Fruit fly (Drosophila melanogaster) whole organism, pupa: Measurements from ENCODE around the gene Cals.

ENCODE experiments used
- CG10348 ChIP-seq: fragments of 200-800 bp; sonication (Bioruptor generic); IDR thresholded peaks from 2 replicates; pipeline ENCODE4 v1.3.6; 2022; ENCODE audit warnings: missing biosample characterization, missing genetic modification characterization
- CG12605 ChIP-seq: fragments of 200-800 bp; sonication (Bioruptor generic); IDR thresholded peaks from 2 replicates; pipeline ENCODE4 v1.3.6; 2022; ENCODE audit warnings: missing biosample characterization, missing genetic modification characterization
- CG13204 ChIP-seq: fragments of 200-800 bp; sonication (Bioruptor generic); optimal IDR thresholded peaks from 2 replicates; lab custom pipeline; 2018; ENCODE audit warnings: missing biosample characterization, mild to moderate bottlenecking, missing genetic modification characterization, moderate library complexity
- CG14655 ChIP-seq: fragments of 200-800 bp; sonication (Bioruptor generic); optimal IDR thresholded peaks from 3 replicates; lab custom pipeline; 2017; ENCODE audit warnings: mild to moderate bottlenecking, missing biosample characterization, missing genetic modification reagents, missing genetic modification characterization
- CG15710 ChIP-seq: fragments of 200-800 bp; sonication (Bioruptor generic); optimal IDR thresholded peaks from 2 replicates; lab custom pipeline; 2018; ENCODE audit warnings: missing biosample characterization, mild to moderate bottlenecking, missing genetic modification characterization, moderate library complexity
- CG17806 ChIP-seq: fragments of 200-800 bp; sonication (Bioruptor generic); optimal IDR thresholded peaks from 2 replicates; lab custom pipeline; 2018; ENCODE audit warnings: missing biosample characterization, mild to moderate bottlenecking, missing genetic modification characterization, moderate library complexity
- CG32121 ChIP-seq: fragments of 200-800 bp; sonication (Bioruptor generic); IDR thresholded peaks from 2 replicates; pipeline ENCODE4 v1.3.6; 2022; ENCODE audit warnings: missing biosample characterization, missing genetic modification characterization
- CG34367 ChIP-seq: fragments of 200-800 bp; sonication (Bioruptor generic); optimal IDR thresholded peaks from 2 replicates; lab custom pipeline; 2018; ENCODE audit warnings: missing biosample characterization, mild to moderate bottlenecking, missing genetic modification characterization
- CG4496 ChIP-seq: fragments of 200-800 bp; sonication (Bioruptor generic); IDR thresholded peaks from 3 replicates; pipeline ENCODE4 v1.3.6; 2022; ENCODE audit warnings: missing biosample characterization, missing genetic modification characterization
- CG8159 ChIP-seq: fragments of 200-800 bp; sonication (Bioruptor generic); optimal IDR thresholded peaks from 3 replicates; lab custom pipeline; 2018; ENCODE audit warnings: missing biosample characterization, mild to moderate bottlenecking, missing genetic modification characterization, moderate library complexity
- CG8301 ChIP-seq: fragments of 200-800 bp; sonication (Bioruptor generic); optimal IDR thresholded peaks from 2 replicates; lab custom pipeline; 2018; ENCODE audit warnings: missing biosample characterization, mild to moderate bottlenecking, missing genetic modification characterization
- CG9948 ChIP-seq: fragments of 200-800 bp; sonication (Bioruptor generic); optimal IDR thresholded peaks from 2 replicates; lab custom pipeline; 2018; ENCODE audit warnings: missing biosample characterization, mild to moderate bottlenecking, missing genetic modification characterization, moderate library complexity
- D1 ChIP-seq: fragments of 200-800 bp; sonication (Bioruptor generic); optimal IDR thresholded peaks from 2 replicates; lab custom pipeline; 2018; ENCODE audit warnings: missing biosample characterization, mild to moderate bottlenecking, missing genetic modification characterization, moderate library complexity
- EcR ChIP-seq: fragments of 200-800 bp; sonication (Bioruptor generic); optimal IDR thresholded peaks from 3 replicates; lab custom pipeline; 2019; ENCODE audit warnings: missing biosample characterization, missing genetic modification characterization, mild to moderate bottlenecking, moderate library complexity, missing genetic modification reagents
- Ets98B ChIP-seq: fragments of 200-800 bp; sonication (Bioruptor generic); IDR thresholded peaks from 2 replicates; pipeline ENCODE4 v1.3.6; 2022; ENCODE audit warnings: missing biosample characterization, missing genetic modification characterization
- Pif1A ChIP-seq: fragments of 200-800 bp; sonication (Bioruptor generic); optimal IDR thresholded peaks from 3 replicates; lab custom pipeline; 2016; ENCODE audit warnings: missing biosample characterization, missing genetic modification characterization
- Pif1B ChIP-seq: fragments of 200-800 bp; sonication (Bioruptor generic); optimal IDR thresholded peaks from 3 replicates; lab custom pipeline; 2016; ENCODE audit warnings: missing biosample characterization, missing genetic modification characterization
- Snoo ChIP-seq: fragments of 200-800 bp; sonication (Bioruptor generic); optimal IDR thresholded peaks from 3 replicates; lab custom pipeline; 2017; ENCODE audit warnings: missing biosample characterization, mild to moderate bottlenecking, missing genetic modification characterization, inconsistent platforms
- fd96Ca ChIP-seq: fragments of 200-800 bp; sonication (Bioruptor generic); IDR thresholded peaks from 3 replicates; pipeline ENCODE4 v1.3.6; 2022; ENCODE audit warnings: missing biosample characterization, missing genetic modification characterization
- gl ChIP-seq: fragments of 200-800 bp; sonication (Bioruptor generic); optimal IDR thresholded peaks from 2 replicates; lab custom pipeline; 2018; ENCODE audit warnings: missing biosample characterization, mild to moderate bottlenecking, missing genetic modification characterization
- rn ChIP-seq: fragments of 200-800 bp; sonication (Bioruptor generic); IDR thresholded peaks from 2 replicates; pipeline ENCODE4 v1.3.6; 2022; ENCODE audit warnings: missing biosample characterization, missing genetic modification characterization

Gene Cals

dm6 chr4:1122658-1123606, at the start of gene Cals:
Gene Cals (minus strand): TSS chr4:1123357.
- TF ChIP-seq CG8301 (no peak), D1 (tag; lab: Kevin White, UChicago) (no peak), EcR (GFP tag; lab: Kevin White, UChicago) (no peak), CG10348 (GFP tag; lab: Robert Waterston, UW) (no peak), CG8159 (tag; lab: Kevin White, UChicago) (no peak), Snoo (tag; lab: Kevin White, UChicago) (no peak), CG14655 (GFP tag; lab: Kevin White, UChicago) (no peak), Pif1A (GFP tag; lab: Kevin White, UChicago) (no peak)

- TF ChIP-seq CG10348 (GFP tag; lab: Robert Waterston, UW) (no peak), Ets98B (GFP tag; lab: Robert Waterston, UW) (no peak), CG8301 (no peak), rn (no peak), CG14655 (GFP tag; lab: Kevin White, UChicago) (no peak), fd96Ca (GFP tag; lab: Robert Waterston, UW) (no peak), CG8159 (tag; lab: Kevin White, UChicago) (no peak), Snoo (tag; lab: Kevin White, UChicago) (no peak), EcR (GFP tag; lab: Kevin White, UChicago) (no peak), Pif1A (GFP tag; lab: Kevin White, UChicago) (no peak), Pif1B (GFP tag; lab: Kevin White, UChicago) (no peak), CG34367 (tag; lab: Kevin White, UChicago) (no peak), CG4496 (no peak)
Measured at dm6 chr4:1162058-1162457, 38.9 kb upstream of the Cals start, which contains the start of gene CG32017. Gene CG32017 (minus strand): TSS chr4:1162158.

- no peak for TF ChIP-seq Snoo (tag; lab: Kevin White, UChicago)
- TF ChIP-seq CG13204 (GFP tag; lab: Kevin White, UChicago) = no peak
- TF ChIP-seq CG8301 = no peak
- TF ChIP-seq CG32121 (GFP tag; lab: Robert Waterston, UW) = no peak
- TF ChIP-seq CG10348 (GFP tag; lab: Robert Waterston, UW) = no peak
- TF ChIP-seq EcR (GFP tag; lab: Kevin White, UChicago) = no peak
- TF ChIP-seq Pif1A (GFP tag; lab: Kevin White, UChicago) = no peak
- TF ChIP-seq CG34367 (tag; lab: Kevin White, UChicago) = no peak
- no peak for TF ChIP-seq Pif1B (GFP tag; lab: Kevin White, UChicago)
- no peak for TF ChIP-seq CG15710 (tag; lab: Kevin White, UChicago)
- no peak for TF ChIP-seq CG17806 (tag; lab: Kevin White, UChicago)
- TF ChIP-seq, all 21 proteins: peak for 0
Measured at dm6 chr4:1156278-1156677, 33.1 kb upstream of the Cals start.

- no peak for TF ChIP-seq rn
- TF ChIP-seq Pif1B (GFP tag; lab: Kevin White, UChicago) = no peak
- TF ChIP-seq Snoo (tag; lab: Kevin White, UChicago) = no peak
- TF ChIP-seq CG14655 (GFP tag; lab: Kevin White, UChicago) = no peak
- no peak for TF ChIP-seq EcR (GFP tag; lab: Kevin White, UChicago)
- TF ChIP-seq CG10348 (GFP tag; lab: Robert Waterston, UW) = no peak
- no peak for TF ChIP-seq CG8301
- TF ChIP-seq gl (tag; lab: Kevin White, UChicago) = no peak
- no peak for TF ChIP-seq Ets98B (GFP tag; lab: Robert Waterston, UW)
- no peak for TF ChIP-seq CG34367 (tag; lab: Kevin White, UChicago)
- TF ChIP-seq CG17806 (tag; lab: Kevin White, UChicago) = no peak
- no peak for TF ChIP-seq CG13204 (GFP tag; lab: Kevin White, UChicago)
- no peak for TF ChIP-seq CG8159 (tag; lab: Kevin White, UChicago)
- TF ChIP-seq D1 (tag; lab: Kevin White, UChicago) = no peak
- no peak for TF ChIP-seq CG32121 (GFP tag; lab: Robert Waterston, UW)
- no peak for TF ChIP-seq CG12605 (GFP tag; lab: Robert Waterston, UW)
- TF ChIP-seq CG4496 = no peak
- TF ChIP-seq CG15710 (tag; lab: Kevin White, UChicago) = no peak
- no peak for TF ChIP-seq Pif1A (GFP tag; lab: Kevin White, UChicago)
- no peak for TF ChIP-seq CG9948 (tag; lab: Kevin White, UChicago)
Measured at dm6 chr4:1147966-1148541, 24.9 kb upstream of the Cals start.

dm6 chr4:1147166-1147565, 24.0 kb upstream of the Cals start, which contains the start of gene Kif3C:
Gene Kif3C (plus strand): TSS chr4:1147466.
- TF ChIP-seq gl (tag; lab: Kevin White, UChicago) (no peak), CG12605 (GFP tag; lab: Robert Waterston, UW) (no peak), CG8159 (tag; lab: Kevin White, UChicago) (no peak), D1 (tag; lab: Kevin White, UChicago) (no peak), CG15710 (tag; lab: Kevin White, UChicago) (no peak), CG32121 (GFP tag; lab: Robert Waterston, UW) (no peak), CG4496 (no peak), CG8301 (no peak), CG13204 (GFP tag; lab: Kevin White, UChicago) (no peak), CG9948 (tag; lab: Kevin White, UChicago) (no peak), CG17806 (tag; lab: Kevin White, UChicago) (no peak), Snoo (tag; lab: Kevin White, UChicago) (no peak), Pif1A (GFP tag; lab: Kevin White, UChicago) (no peak), EcR (GFP tag; lab: Kevin White, UChicago) (no peak), Ets98B (GFP tag; lab: Robert Waterston, UW) (no peak), Pif1B (GFP tag; lab: Kevin White, UChicago) (no peak)
- TF ChIP-seq, all 21 proteins: peak for 0
